Worm (Caenorhabditis elegans): ENCODE data around the gene znf-622.
A peak's percentile ranks its signal among the peaks of the same experiment; 100 is the strongest.

The znf-622 gene

DNA sequence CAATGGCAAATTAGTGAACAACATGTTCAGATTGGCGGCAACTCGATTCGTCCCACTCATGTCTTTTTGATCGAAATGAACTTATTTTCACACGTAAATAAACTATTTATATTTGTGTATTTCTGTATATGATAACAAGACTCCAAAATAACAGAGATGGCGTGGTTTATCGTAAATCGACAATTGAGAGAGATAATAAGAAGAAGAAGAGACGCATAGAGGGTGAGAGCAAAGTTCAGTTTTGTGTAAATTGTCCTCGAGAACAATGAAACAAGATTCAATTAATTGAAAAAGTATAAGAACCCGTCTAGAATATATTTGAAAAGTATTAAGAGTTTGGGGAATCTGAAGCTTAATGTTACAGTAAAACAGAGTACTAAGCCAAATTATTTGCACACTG is 30.0 kb downstream of the znf-622 start:
- peak; percentile 3 for TF ChIP-seq nhr-80 (tag; optimal IDR thresholded peaks at IDR 0.05)
- TF ChIP-seq ztf-18 (tag; optimal IDR thresholded peaks at IDR 0.05): no peak
- no peak for TF ChIP-seq Y67H2A.10 (GFP tag; conservative IDR thresholded peaks at IDR 0.05)
- TF ChIP-seq Y53F4B.3 (GFP tag; IDR thresholded peaks at IDR 0.05): no peak
- no peak for TF ChIP-seq ztf-25 (GFP tag; IDR thresholded peaks at IDR 0.05)
- no peak for TF ChIP-seq B0336.3 (GFP tag; IDR thresholded peaks at IDR 0.05)
- TF ChIP-seq ceh-27 (GFP tag; optimal IDR thresholded peaks at IDR 0.05): no peak

- TF ChIP-seq egl-44 (GFP tag; IDR thresholded peaks at IDR 0.05) (no peak), ceh-100 (GFP tag; IDR thresholded peaks at IDR 0.05) (no peak), let-526 (GFP tag; IDR thresholded peaks at IDR 0.05) (no peak), nhr-27 (tag; optimal IDR thresholded peaks at IDR 0.05) (no peak), lin-54 (GFP tag; optimal IDR thresholded peaks at IDR 0.05) (no peak), athp-1 (tag; optimal IDR thresholded peaks at IDR 0.05) (no peak), F57C9.4 (tag; optimal IDR thresholded peaks at IDR 0.05) (no peak), tbx-9 (tag; optimal IDR thresholded peaks at IDR 0.05; ENCODE audit: borderline replicate concordance) (no peak), ztf-25 (GFP tag; IDR thresholded peaks at IDR 0.05) (no peak)
Observed at ce11 chrIII:6411914-6412313, 30.5 kb downstream of the znf-622 start, which contains the start of gene C05D11.5. Gene C05D11.5 (minus strand): TSS chrIII:6412014.

DNA sequence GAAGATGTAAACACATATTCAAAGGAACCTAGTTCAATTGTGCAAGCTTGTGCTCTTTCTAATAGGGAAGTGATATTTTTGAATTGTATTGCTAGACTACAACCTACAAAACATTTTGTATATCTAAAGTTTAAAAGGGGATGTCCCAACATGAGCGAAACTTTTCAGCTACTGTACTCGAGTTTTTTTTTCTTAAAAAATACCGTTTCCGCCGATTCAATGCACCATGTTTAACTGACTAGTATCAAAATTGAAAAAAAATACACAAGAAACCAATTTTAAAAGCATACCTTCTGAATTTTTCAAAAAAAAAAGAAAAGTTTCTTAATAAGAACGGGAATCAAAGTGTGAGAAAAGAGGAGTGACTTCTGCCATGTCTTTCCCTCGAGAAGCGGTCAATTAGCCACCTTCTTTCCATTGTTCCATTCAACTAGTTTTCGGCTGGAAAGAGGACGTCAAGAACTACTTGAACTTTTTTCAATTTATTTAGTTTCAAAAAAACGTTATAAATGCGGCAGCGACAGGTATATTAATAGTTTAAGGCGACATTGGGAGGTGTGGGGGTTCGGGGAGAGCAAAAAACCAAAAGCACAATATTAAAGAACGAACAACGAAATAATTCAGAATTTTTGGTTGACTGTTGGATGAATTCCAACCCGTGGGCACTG is 34.0 kb downstream of the znf-622 start, which contains the start of gene nas-4:
Gene nas-4, minus strand, starts transcription at position 351 of the 668 bp plus-strand sequence.
- TF ChIP-seq dox-1 (GFP tag; IDR thresholded peaks at IDR 0.05): no peak
- TF ChIP-seq cebp-1 (GFP tag; IDR thresholded peaks at IDR 0.05): 0 out of 2 replicates have a peak, but pooled peaks have one; percentile 38
- TF ChIP-seq cebp-1 (tag; optimal IDR thresholded peaks at IDR 0.05): peak; percentile 71
- TF ChIP-seq F49E8.2 (tag; optimal IDR thresholded peaks at IDR 0.05; ENCODE audit: insufficient read depth): no peak
- TF ChIP-seq Y56A3A.18 (GFP tag; IDR thresholded peaks at IDR 0.05): peak; percentile 20; the same call in 1 of the 2 replicates
- no peak for TF ChIP-seq sea-2 (GFP tag; IDR thresholded peaks at IDR 0.05)
- TF ChIP-seq cebp-2 (GFP tag; IDR thresholded peaks at IDR 0.05): peak; percentile 5; the same call in 1 of the 2 replicates
- no peak for TF ChIP-seq xnd-1 (tag; optimal IDR thresholded peaks at IDR 0.05)
- peak; percentile 35 for TF ChIP-seq ceh-27 (GFP tag; optimal IDR thresholded peaks at IDR 0.05)
- TF ChIP-seq attf-3 (GFP tag; conservative IDR thresholded peaks at IDR 0.05): no peak
- no peak for TF ChIP-seq F23B12.7 (tag; optimal IDR thresholded peaks at IDR 0.05; ENCODE audit: insufficient read depth)
- peak; percentile 29 for TF ChIP-seq lin-40 (tag; optimal IDR thresholded peaks at IDR 0.05)
- no peak for TF ChIP-seq nhr-80 (tag; optimal IDR thresholded peaks at IDR 0.05)
- TF ChIP-seq pbrm-1 (GFP tag; IDR thresholded peaks at IDR 0.05): 0 out of 2 replicates have a peak, but pooled peaks have one; percentile 25
- TF ChIP-seq Y53G8AR.9 (GFP tag; conservative IDR thresholded peaks at IDR 0.05): peak; percentile 59; the same call in 1 of the 2 replicates
- peak; percentile 24 for TF ChIP-seq tlf-1 (GFP tag; optimal IDR thresholded peaks at IDR 0.05)
- no peak for TF ChIP-seq sptf-2 (GFP tag; optimal IDR thresholded peaks at IDR 0.05)
- no peak for TF ChIP-seq egrh-3 (GFP tag; IDR thresholded peaks at IDR 0.05)
- 0 out of 2 replicates have a peak, but pooled peaks have one; percentile 70 for TF ChIP-seq madf-3 (GFP tag; IDR thresholded peaks at IDR 0.05)
- TF ChIP-seq ceh-91 (GFP tag; IDR thresholded peaks at IDR 0.05): no peak
- TF ChIP-seq egl-44 (GFP tag; IDR thresholded peaks at IDR 0.05): 0 out of 2 replicates have a peak, but pooled peaks have one; percentile 18
- TF ChIP-seq nfyb-1 (GFP tag; IDR thresholded peaks at IDR 0.05): peak; percentile 69
- peak; percentile 35 for TF ChIP-seq nhr-90 (tag; optimal IDR thresholded peaks at IDR 0.05)
- TF ChIP-seq B0035.1 (tag; optimal IDR thresholded peaks at IDR 0.05): peak; percentile 75
- TF ChIP-seq lag-1 (GFP tag; IDR thresholded peaks at IDR 0.05): no peak
- 0 out of 2 replicates have a peak, but pooled peaks have one; percentile 12 for TF ChIP-seq ekl-4 (GFP tag; IDR thresholded peaks at IDR 0.05)
- no peak for TF ChIP-seq ztf-25 (GFP tag; IDR thresholded peaks at IDR 0.05)
- TF ChIP-seq hlh-26 (GFP tag; conservative IDR thresholded peaks at IDR 0.05): no peak
- peak; percentile 55 for TF ChIP-seq him-1 (tag; optimal IDR thresholded peaks at IDR 0.05)
- peak; percentile 64 for TF ChIP-seq athp-1 (tag; optimal IDR thresholded peaks at IDR 0.05)
- no peak; the same call in 1 of the 2 replicates for TF ChIP-seq C06A6.2 (GFP tag; conservative IDR thresholded peaks at IDR 0.05)
- TF ChIP-seq ztf-3 (GFP tag; optimal IDR thresholded peaks at IDR 0.05): no peak
- TF ChIP-seq rpc-1 (optimal IDR thresholded peaks at IDR 0.05): no peak
- TF ChIP-seq rpc-1 (tag; optimal IDR thresholded peaks at IDR 0.05): no peak

Data from whole organism, young adult.